Fruit fly (Drosophila melanogaster): ENCODE measurements around the gene CG11162.

CG11162 gene

DNA sequence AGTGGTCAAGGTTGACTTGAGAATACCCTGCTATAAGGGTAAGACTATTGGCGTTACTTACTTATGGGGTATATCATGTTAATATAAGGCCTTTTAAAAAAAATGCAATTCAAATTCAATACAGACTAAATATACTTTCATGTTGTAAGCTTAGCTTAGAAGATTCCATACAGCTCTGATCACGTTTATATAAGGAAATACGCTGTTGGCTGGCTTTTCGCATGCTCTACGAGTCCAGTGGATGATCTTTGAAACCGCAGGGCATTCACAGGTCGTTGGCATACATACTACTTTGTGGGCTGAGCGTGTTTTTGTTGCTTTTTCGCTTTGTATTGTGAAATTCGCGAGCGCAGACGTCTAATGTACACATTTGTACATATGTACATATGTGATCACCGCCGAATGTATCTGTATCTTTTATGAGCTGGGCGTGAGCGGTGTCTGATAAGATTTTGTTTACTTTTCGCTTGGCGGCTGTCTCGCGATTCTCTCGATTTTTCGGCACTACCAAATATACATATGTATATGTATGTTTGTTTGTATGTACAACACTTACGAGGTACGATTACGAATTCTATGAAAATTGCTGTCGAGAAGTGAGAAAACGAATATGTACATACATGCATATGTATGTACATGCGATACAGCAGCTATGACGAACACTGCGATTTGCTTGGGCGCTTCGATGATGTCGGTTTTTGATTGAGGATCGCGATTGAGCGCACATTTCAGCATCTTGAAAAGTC lies 42.3 kb upstream of the CG11162 start (continued):
- peak; percentile 54 for TF ChIP-seq grau (tag; optimal IDR thresholded peaks at IDR 0.05)

- TF ChIP-seq bab2 (GFP tag; optimal IDR thresholded peaks at IDR 0.05), result no peak
- TF ChIP-seq chinmo (GFP tag; IDR thresholded peaks at IDR 0.05; ENCODE audit: partially characterized antibody), result no peak
- no peak for TF ChIP-seq CG14860 (GFP tag; IDR thresholded peaks at IDR 0.05; ENCODE audit: partially characterized antibody)
- TF ChIP-seq corto (GFP tag; optimal IDR thresholded peaks at IDR 0.05), result peak; percentile 5
- TF ChIP-seq Fer2 (tag; optimal IDR thresholded peaks at IDR 0.05), result no peak
- TF ChIP-seq BtbVII (GFP tag; optimal IDR thresholded peaks at IDR 0.05), result no peak
- peak; percentile 57 for TF ChIP-seq CG7987 (GFP tag; optimal IDR thresholded peaks at IDR 0.05)
- peak; percentile 87 for TF ChIP-seq cwo (GFP tag; optimal IDR thresholded peaks at IDR 0.05)
These were observed 41.7 kb upstream of the CG11162 start for dm6 chrX:13635000-13635368.

- no peak for TF ChIP-seq mld (GFP tag; IDR thresholded peaks at IDR 0.05; ENCODE audit: partially characterized antibody)
- no peak for TF ChIP-seq Adf1 (GFP tag; IDR thresholded peaks at IDR 0.05)
- TF ChIP-seq Dll (GFP tag; IDR thresholded peaks at IDR 0.05; ENCODE audit: partially characterized antibody), result no peak
- no peak for TF ChIP-seq p53 (GFP tag; optimal IDR thresholded peaks at IDR 0.05)
- no peak for TF ChIP-seq sim (GFP tag; IDR thresholded peaks at IDR 0.05)
- TF ChIP-seq Atf6 (GFP tag; IDR thresholded peaks at IDR 0.05), result no peak
- TF ChIP-seq CG11696 (GFP tag; IDR thresholded peaks at IDR 0.05), result no peak
- no peak for TF ChIP-seq da (GFP tag; optimal IDR thresholded peaks at IDR 0.05)
- no peak for TF ChIP-seq Taf1 (GFP tag; IDR thresholded peaks at IDR 0.05)
- TF ChIP-seq CG12391 (tag; optimal IDR thresholded peaks at IDR 0.05), result no peak
- no peak for TF ChIP-seq mam (GFP tag; optimal IDR thresholded peaks at IDR 0.05)
- TF ChIP-seq Dbx (GFP tag; IDR thresholded peaks at IDR 0.05), result 0 out of 3 replicates have a peak, but pooled peaks have one; percentile 22
- TF ChIP-seq Hr78 (GFP tag; optimal IDR thresholded peaks at IDR 0.05), result no peak
- TF ChIP-seq wek (GFP tag; optimal IDR thresholded peaks at IDR 0.05), result no peak
- 0 out of 2 replicates have a peak, but pooled peaks have one; percentile 5 for TF ChIP-seq nerfin-2 (GFP tag; IDR thresholded peaks at IDR 0.05; ENCODE audit: partially characterized antibody)
- no peak for TF ChIP-seq gsb-n (tag; optimal IDR thresholded peaks at IDR 0.05)
- no peak for TF ChIP-seq Dip2 (GFP tag; IDR thresholded peaks at IDR 0.05)
- no peak for TF ChIP-seq Nf-YB (GFP tag; optimal IDR thresholded peaks at IDR 0.05)
- TF ChIP-seq zen2 (GFP tag; IDR thresholded peaks at IDR 0.05; ENCODE audit: partially characterized antibody), result no peak
- no peak for TF ChIP-seq CG17361 (GFP tag; IDR thresholded peaks at IDR 0.05)
- no peak for TF ChIP-seq CG4360 (GFP tag; IDR thresholded peaks at IDR 0.05)
- no peak for TF ChIP-seq CG34224 (GFP tag; IDR thresholded peaks at IDR 0.05; ENCODE audit: partially characterized antibody)
- no peak for TF ChIP-seq CG11504 (tag; optimal IDR thresholded peaks at IDR 0.05)
- no peak for TF ChIP-seq zen (tag; optimal IDR thresholded peaks at IDR 0.05)
- TF ChIP-seq CTCF (GFP tag; optimal IDR thresholded peaks at IDR 0.05), result no peak
- no peak for TF ChIP-seq CG15696 (tag; optimal IDR thresholded peaks at IDR 0.05)
- TF ChIP-seq Sry-β (GFP tag; optimal IDR thresholded peaks at IDR 0.05), result no peak
- no peak for TF ChIP-seq CG42726 (GFP tag; IDR thresholded peaks at IDR 0.05; ENCODE audit: partially characterized antibody)
- TF ChIP-seq Dad (GFP tag; optimal IDR thresholded peaks at IDR 0.05), result no peak
- TF ChIP-seq sug (tag; optimal IDR thresholded peaks at IDR 0.05), result peak; percentile 98
- TF ChIP-seq Sox102F (GFP tag; optimal IDR thresholded peaks at IDR 0.05), result no peak
- TF ChIP-seq CG33213 (GFP tag; optimal IDR thresholded peaks at IDR 0.05), result no peak
- TF ChIP-seq klu (GFP tag; IDR thresholded peaks at IDR 0.05), result no peak
- no peak for TF ChIP-seq trh (GFP tag; optimal IDR thresholded peaks at IDR 0.05)
- no peak for TF ChIP-seq Chrac-16 (GFP tag; optimal IDR thresholded peaks at IDR 0.05)
- TF ChIP-seq CG10543 (GFP tag; optimal IDR thresholded peaks at IDR 0.05), result peak; percentile 36
- peak; percentile 87 for TF ChIP-seq exex (tag; optimal IDR thresholded peaks at IDR 0.05)
These were observed 39.9 kb upstream of the CG11162 start for dm6 chrX:13636810-13637209.
